Worm (Caenorhabditis elegans) whole organism, young adult: ENCODE measurements around the gene ugt-65.

ENCODE experiments used
- B0336.3 ChIP-seq: fragments of 200-800 bp; sonication (Bioruptor generic); IDR thresholded peaks from 2 replicates; pipeline ENCODE4 v1.3.6; 2022; ENCODE audit warnings: missing genetic modification characterization, missing compliant biosample characterization
- C17E4.6 ChIP-seq: fragments of 200-800 bp; sonication (Bioruptor generic); IDR thresholded peaks from 2 replicates; pipeline ENCODE4 v1.3.6; 2022; ENCODE audit warnings: missing genetic modification reagents, missing genetic modification characterization, missing compliant biosample characterization
- F55B11.4 ChIP-seq: sonication (generic microtip); optimal IDR thresholded peaks from 2 replicates; lab custom pipeline; 2016; ENCODE audit warnings: missing compliant biosample characterization, missing genetic modification characterization, borderline replicate concordance; ENCODE audit not compliant: insufficient read depth
- K12H6.12 ChIP-seq: fragments of 200-800 bp; sonication (Bioruptor generic); optimal IDR thresholded peaks from 2 replicates; lab custom pipeline; 2018; ENCODE audit warnings: mild to moderate bottlenecking, missing genetic modification characterization, missing compliant biosample characterization
- Y56A3A.18 ChIP-seq: fragments of 200-800 bp; sonication (Bioruptor generic); IDR thresholded peaks from 2 replicates; pipeline ENCODE4 v1.3.6; 2022; ENCODE audit warnings: missing genetic modification reagents, missing genetic modification characterization, missing compliant biosample characterization
- akir-1 ChIP-seq: fragments of 200-800 bp; sonication (Bioruptor generic); optimal IDR thresholded peaks from 2 replicates; lab custom pipeline; 2018; ENCODE audit warnings: mild to moderate bottlenecking, missing genetic modification characterization, moderate library complexity, missing compliant biosample characterization
- ama-1 ChIP-seq, 3 experiments: fragments of 150-350 bp in 1 of 3; sonication (generic microtip) in 2 of 3; optimal IDR thresholded peaks; 2 replicates each; lab custom pipeline; 2014 to 2018; ENCODE audit warnings: missing biosample characterization in 2 of 3, missing genetic modification characterization in 2 of 3, missing genetic modification reagents in 2 of 3
- atf-7 ChIP-seq: sonication (generic microtip); optimal IDR thresholded peaks from 2 replicates; lab custom pipeline; 2017; ENCODE audit warnings: mild to moderate bottlenecking, missing genetic modification characterization, missing compliant biosample characterization
- athp-1 ChIP-seq: sonication (generic microtip); optimal IDR thresholded peaks from 2 replicates; lab custom pipeline; 2017; ENCODE audit warnings: mild to moderate bottlenecking, missing genetic modification characterization, missing compliant biosample characterization
- attf-3 ChIP-seq: fragments of 200-800 bp; sonication (Bioruptor generic); conservative IDR thresholded peaks from 2 replicates; pipeline ENCODE4 v1.3.6; 2022; ENCODE audit warnings: missing genetic modification reagents, missing genetic modification characterization, missing compliant biosample characterization
- bed-2 ChIP-seq: fragments of 200-800 bp; sonication (Bioruptor generic); IDR thresholded peaks from 2 replicates; pipeline ENCODE4 v1.3.6; 2022; ENCODE audit warnings: missing genetic modification reagents, missing genetic modification characterization, missing compliant biosample characterization
- ceh-100 ChIP-seq: fragments of 200-800 bp; sonication (Bioruptor generic); IDR thresholded peaks from 2 replicates; pipeline ENCODE4 v1.3.6; 2022; ENCODE audit warnings: missing genetic modification reagents, missing genetic modification characterization, missing compliant biosample characterization
- ceh-27 ChIP-seq: fragments of 200-800 bp; sonication (Bioruptor generic); optimal IDR thresholded peaks from 2 replicates; lab custom pipeline; 2018; ENCODE audit warnings: mild to moderate bottlenecking, missing genetic modification characterization, moderate library complexity, missing compliant biosample characterization
- ceh-91 ChIP-seq: fragments of 200-800 bp; sonication (Bioruptor generic); IDR thresholded peaks from 2 replicates; pipeline ENCODE4 v1.3.6; 2022; ENCODE audit warnings: missing genetic modification reagents, missing genetic modification characterization, missing compliant biosample characterization
- chd-7 ChIP-seq: sonication (generic microtip); optimal IDR thresholded peaks from 2 replicates; lab custom pipeline; 2016; ENCODE audit warnings: mild to moderate bottlenecking, missing genetic modification characterization, moderate library complexity, missing compliant biosample characterization
- dox-1 ChIP-seq: fragments of 200-800 bp; sonication (Bioruptor generic); IDR thresholded peaks from 2 replicates; pipeline ENCODE4 v1.3.6; 2022; ENCODE audit warnings: missing genetic modification reagents, missing genetic modification characterization, missing compliant biosample characterization
- dpl-1 ChIP-seq: fragments of 150-350 bp; optimal IDR thresholded peaks from 2 replicates; lab custom pipeline; 2014; ENCODE audit warnings: missing biosample characterization, missing genetic modification reagents, missing genetic modification characterization
- egrh-3 ChIP-seq: fragments of 200-800 bp; sonication (Bioruptor generic); IDR thresholded peaks from 2 replicates; pipeline ENCODE4 v1.3.6; 2022; ENCODE audit warnings: missing genetic modification reagents, missing genetic modification characterization, missing compliant biosample characterization
- hsf-1 ChIP-seq: fragments of 200-800 bp; sonication (Bioruptor generic); IDR thresholded peaks from 2 replicates; pipeline ENCODE4 v1.3.6; 2022; ENCODE audit warnings: missing genetic modification reagents, missing genetic modification characterization, missing compliant biosample characterization
- madf-10 ChIP-seq: sonication (generic microtip); optimal IDR thresholded peaks from 2 replicates; lab custom pipeline; 2016; ENCODE audit warnings: mild to moderate bottlenecking, missing genetic modification characterization, missing compliant biosample characterization
- mes-4 ChIP-seq: sonication (generic microtip); optimal IDR thresholded peaks from 2 replicates; lab custom pipeline; 2016; ENCODE audit warnings: missing genotype, missing genetic modification characterization, missing compliant biosample characterization
- mxl-1 ChIP-seq: sonication (generic microtip); optimal IDR thresholded peaks from 2 replicates; lab custom pipeline; 2016; ENCODE audit warnings: missing genetic modification characterization, missing compliant biosample characterization
- nfyb-1 ChIP-seq: fragments of 200-800 bp; sonication (Bioruptor generic); IDR thresholded peaks from 2 replicates; pipeline ENCODE4 v1.3.6; 2022; ENCODE audit warnings: missing genetic modification reagents, missing genetic modification characterization, missing compliant biosample characterization
- nhr-80 ChIP-seq: sonication (generic microtip); optimal IDR thresholded peaks from 2 replicates; lab custom pipeline; 2016; ENCODE audit warnings: missing genetic modification characterization, missing compliant biosample characterization
- pha-4 ChIP-seq: fragments of 150-350 bp; sonication (generic microtip); optimal IDR thresholded peaks from 2 replicates; lab custom pipeline; 2014; ENCODE audit warnings: missing biosample characterization, missing genetic modification reagents, missing genetic modification characterization
- sdz-38 ChIP-seq: sonication (generic microtip); optimal IDR thresholded peaks from 2 replicates; lab custom pipeline; 2016; ENCODE audit warnings: missing genotype, missing genetic modification characterization, missing compliant biosample characterization
- sea-2 ChIP-seq: fragments of 200-800 bp; sonication (Bioruptor generic); IDR thresholded peaks from 2 replicates; pipeline ENCODE4 v1.3.6; 2022; ENCODE audit warnings: missing genetic modification characterization, missing compliant biosample characterization
- tbx-9 ChIP-seq: sonication (generic microtip); optimal IDR thresholded peaks from 2 replicates; lab custom pipeline; 2016; ENCODE audit warnings: borderline replicate concordance, missing genetic modification characterization, inconsistent platforms, missing compliant biosample characterization
- unc-130 ChIP-seq: sonication (generic microtip); optimal IDR thresholded peaks from 2 replicates; lab custom pipeline; 2016; ENCODE audit warnings: missing genetic modification reagents, missing genetic modification characterization, missing compliant biosample characterization
- ztf-18 ChIP-seq: sonication (generic microtip); optimal IDR thresholded peaks from 2 replicates; lab custom pipeline; 2016; ENCODE audit warnings: missing genotype, mild to moderate bottlenecking, missing genetic modification characterization, missing compliant biosample characterization
- ztf-26 ChIP-seq: sonication (generic microtip); optimal IDR thresholded peaks from 2 replicates; lab custom pipeline; 2017; ENCODE audit warnings: missing genetic modification characterization, missing compliant biosample characterization

ugt-65 gene

DNA sequence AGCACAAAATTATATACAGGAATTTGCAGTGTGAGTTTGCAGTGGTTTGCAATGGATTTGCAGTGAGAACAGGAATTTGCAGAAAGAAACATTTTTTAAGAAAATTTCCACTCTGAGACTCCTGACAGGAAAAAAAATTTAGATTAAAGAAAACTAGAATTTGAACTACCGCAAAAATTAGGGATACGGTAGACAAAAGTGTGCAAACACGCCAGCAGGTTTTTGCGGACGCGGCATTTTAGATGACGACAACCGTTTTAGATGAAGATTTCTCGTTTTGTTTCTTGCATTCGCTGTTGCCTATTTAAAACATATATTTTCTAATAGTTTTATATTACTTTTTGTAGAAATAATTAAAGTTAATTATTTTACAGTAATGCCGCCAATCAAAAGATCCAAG lies 48.6 kb upstream of the ugt-65 start, which contains the start of gene wdr-46 (continued):
- TF ChIP-seq nfyb-1: peak; percentile 76
- TF ChIP-seq ceh-100: peak; percentile 17; the same call in 1 of the 2 replicates
- no peak for TF ChIP-seq sea-2 (GFP tag; lab: Robert Waterston, UW)
- 0 out of 2 replicates have a peak, but pooled peaks have one; percentile 7 for TF ChIP-seq C17E4.6 (GFP tag; lab: Robert Waterston, UW)
- TF ChIP-seq K12H6.12 (tag; lab: Kevin White, UChicago): no peak
- peak; percentile 31 for TF ChIP-seq madf-10 (tag; lab: Kevin White, UChicago)
- no peak for TF ChIP-seq hsf-1 (GFP tag; lab: Robert Waterston, UW)
- TF ChIP-seq dox-1 (GFP tag; lab: Robert Waterston, UW): peak; percentile 18; the same call in 1 of the 2 replicates
- peak; percentile 54; the same call in 1 of the 2 replicates for TF ChIP-seq Y56A3A.18 (GFP tag; lab: Robert Waterston, UW)
- no peak for TF ChIP-seq ama-1 (optimal IDR thresholded peaks at IDR 0.05; lab: Kevin White, UChicago)
- TF ChIP-seq ama-1 (GFP tag; optimal IDR thresholded peaks at IDR 0.05; lab: Kevin White, UChicago): peak; percentile 42 to 64
- no peak for TF ChIP-seq athp-1 (tag; lab: Kevin White, UChicago)
- no peak for TF ChIP-seq tbx-9 (tag; lab: Kevin White, UChicago)
- peak; percentile 51 for TF ChIP-seq pha-4 (tag; lab: Kevin White, UChicago)
- peak; percentile 2 for TF ChIP-seq chd-7 (tag; lab: Kevin White, UChicago)
- peak; percentile 84 for TF ChIP-seq dpl-1 (GFP tag; lab: Kevin White, UChicago)

DNA sequence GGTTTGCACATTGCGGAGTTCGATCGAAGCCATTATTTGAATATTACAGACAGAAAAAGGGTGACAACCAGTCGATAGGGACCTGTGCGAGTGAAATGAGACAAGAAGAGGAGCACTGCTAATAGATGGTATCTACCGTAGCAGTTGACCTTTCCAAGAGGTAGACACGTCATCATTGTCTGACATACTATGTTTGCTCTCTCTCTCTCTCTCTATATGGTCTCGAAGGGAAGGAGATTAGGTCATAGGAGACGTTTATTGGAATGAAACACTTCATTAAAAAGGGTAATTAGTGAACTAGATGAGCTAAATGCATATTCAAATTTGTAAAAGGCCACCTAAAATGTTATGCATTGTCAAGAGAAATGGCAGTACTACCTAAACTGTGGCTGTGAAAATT lies 44.5 kb upstream of the ugt-65 start, which contains the start of gene atz-1:
TSS of gene atz-1 (minus strand) at position 101 of the 400 bp plus-strand sequence.
- TF ChIP-seq unc-130 (GFP tag; lab: Kevin White, UChicago): no peak
- TF ChIP-seq ceh-27 (GFP tag; lab: Kevin White, UChicago): no peak
- no peak for TF ChIP-seq B0336.3 (GFP tag; lab: Robert Waterston, UW)
- no peak for TF ChIP-seq mes-4 (tag; lab: Kevin White, UChicago)
- TF ChIP-seq atf-7 (tag; lab: Kevin White, UChicago): no peak

DNA sequence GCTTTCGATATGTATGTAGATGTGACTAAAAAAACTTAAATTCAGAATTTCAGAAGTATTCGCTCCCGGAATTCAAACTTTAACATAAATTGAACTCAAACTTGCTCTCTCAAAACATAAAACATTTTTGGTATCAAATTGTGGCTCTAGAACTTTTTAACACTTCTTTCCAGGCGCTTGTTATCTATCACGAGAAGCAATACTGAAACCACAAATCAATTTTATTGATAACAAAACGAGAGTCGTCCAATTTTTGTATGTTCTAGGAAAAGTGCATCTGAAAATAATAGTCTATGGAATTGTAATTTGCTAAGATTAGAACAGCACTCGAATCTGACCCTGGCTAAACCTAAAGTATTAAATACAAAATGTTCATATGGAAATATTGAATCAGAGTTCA lies 41.6 kb upstream of the ugt-65 start:
- TF ChIP-seq nhr-80 (tag; lab: Kevin White, UChicago): peak; percentile 67
- TF ChIP-seq bed-2 (GFP tag; lab: Robert Waterston, UW): no peak

DNA sequence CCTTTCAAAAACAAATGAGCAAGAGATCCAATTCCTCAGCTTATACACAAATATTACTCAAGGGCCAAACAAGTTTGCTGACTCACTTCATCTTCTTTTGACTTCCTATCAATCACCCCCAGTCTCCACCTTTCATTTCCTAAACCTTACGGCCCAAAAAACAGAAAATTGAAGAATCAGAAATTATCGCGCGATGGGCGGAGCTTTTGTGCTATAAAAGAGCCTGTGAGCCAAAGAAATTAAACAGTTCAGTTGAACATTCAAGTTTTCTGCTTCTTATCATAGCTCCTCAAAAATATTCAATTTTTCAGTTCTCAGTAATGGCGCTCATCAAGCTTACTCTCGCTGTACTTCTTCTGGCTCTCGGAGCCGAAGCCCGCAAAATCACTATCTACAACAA lies 40.7 kb upstream of the ugt-65 start, which contains the start of gene thn-1:
TSS of gene thn-1 (plus strand) at position 301 of the 400 bp plus-strand sequence.
- TF ChIP-seq F55B11.4 (tag; lab: Kevin White, UChicago) (no peak), tbx-9 (tag; lab: Kevin White, UChicago) (no peak), sdz-38 (tag; lab: Kevin White, UChicago) (no peak)

DNA sequence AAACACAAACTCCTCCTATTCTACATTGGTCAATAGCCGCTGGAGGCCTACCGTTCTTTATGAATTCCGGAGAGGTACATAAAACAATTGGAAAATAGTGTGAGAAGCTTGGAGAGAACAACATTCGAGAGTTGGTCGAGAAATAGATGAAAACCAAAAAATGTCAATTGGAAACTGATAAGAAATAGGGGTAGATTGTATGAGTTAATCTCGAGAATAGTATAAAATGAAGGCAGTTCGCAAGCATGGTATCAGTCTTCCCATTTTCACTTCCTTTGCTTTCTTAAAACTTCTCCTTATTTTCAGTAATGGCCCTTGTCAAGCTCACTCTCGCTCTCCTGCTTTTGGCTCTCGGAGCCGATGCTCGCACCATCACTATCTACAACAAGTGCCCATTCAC lies 37.6 kb upstream of the ugt-65 start, which contains the start of gene thn-2:
TSS of gene thn-2 (plus strand) at position 307 of the 400 bp plus-strand sequence.
- TF ChIP-seq tbx-9 (tag; lab: Kevin White, UChicago) (no peak), dox-1 (GFP tag; lab: Robert Waterston, UW) (peak; percentile 25; the same call in 1 of the 2 replicates), nhr-80 (tag; lab: Kevin White, UChicago) (peak; percentile 71), mxl-1 (no peak), egrh-3 (GFP tag; lab: Robert Waterston, UW) (no peak), ceh-91 (no peak), ztf-26 (tag; lab: Kevin White, UChicago) (no peak), atf-7 (tag; lab: Kevin White, UChicago) (no peak), ztf-18 (tag; lab: Kevin White, UChicago) (no peak), akir-1 (GFP tag; lab: Kevin White, UChicago) (no peak), attf-3 (GFP tag; lab: Robert Waterston, UW) (no peak)
- TF ChIP-seq, all 124 proteins: peak for 2
